Worm (Caenorhabditis elegans) whole organism, L2 larva: ENCODE data around the gene ain-1.

Experiments
- F13H6.1 ChIP-seq: sonication (generic microtip); optimal IDR thresholded peaks from 2 replicates; lab custom pipeline; 2016; ENCODE audit warnings: missing genetic modification characterization, missing compliant biosample characterization
- ama-1 ChIP-seq: fragments of 150-350 bp; optimal IDR thresholded peaks from 2 replicates; lab custom pipeline; 2018; ENCODE audit warnings: inconsistent platforms
- blmp-1 ChIP-seq: sonication (generic microtip); optimal IDR thresholded peaks from 2 replicates; lab custom pipeline; 2017; ENCODE audit warnings: missing genetic modification characterization, mild to moderate bottlenecking, missing compliant biosample characterization, antibody characterized with exemption, moderate library complexity; ENCODE audit not compliant: insufficient read depth
- elt-1 ChIP-seq: fragments of 150-350 bp; optimal IDR thresholded peaks from 2 replicates; lab custom pipeline; 2014; ENCODE audit warnings: missing biosample characterization, missing genetic modification characterization
- fos-1 ChIP-seq: fragments of 150-350 bp; optimal IDR thresholded peaks from 2 replicates; lab custom pipeline; 2014; ENCODE audit warnings: missing biosample characterization, missing genetic modification characterization
- mdl-1 ChIP-seq, 2 experiments: fragments of 150-350 bp in 1 of 2; sonication (generic microtip) in 1 of 2; optimal IDR thresholded peaks; 2 replicates each; lab custom pipeline; 2017; ENCODE audit warnings: missing biosample characterization in 2 of 2, missing genetic modification characterization in 2 of 2
- nhr-129 ChIP-seq: fragments of 150-350 bp; optimal IDR thresholded peaks from 2 replicates; lab custom pipeline; 2014; ENCODE audit warnings: missing biosample characterization, missing genetic modification characterization
- nhr-237 ChIP-seq: fragments of 150-350 bp; optimal IDR thresholded peaks from 2 replicates; lab custom pipeline; 2014; ENCODE audit warnings: missing biosample characterization, missing genetic modification characterization
- nhr-77 ChIP-seq: fragments of 150-350 bp; optimal IDR thresholded peaks from 2 replicates; lab custom pipeline; 2014; ENCODE audit warnings: missing biosample characterization, missing genetic modification characterization
- skn-1 ChIP-seq: sonication (generic microtip); optimal IDR thresholded peaks from 2 replicates; lab custom pipeline; 2017; ENCODE audit warnings: missing biosample characterization, missing genetic modification characterization
- sma-3 ChIP-seq: sonication (generic microtip); optimal IDR thresholded peaks from 2 replicates; lab custom pipeline; 2016; ENCODE audit warnings: missing genetic modification reagents, missing genetic modification characterization, missing compliant biosample characterization
- ztf-4 ChIP-seq: fragments of 150-350 bp; optimal IDR thresholded peaks from 2 replicates; lab custom pipeline; 2014; ENCODE audit warnings: missing biosample characterization, missing genetic modification characterization

- TF ChIP-seq ztf-4 (tag; lab: Kevin White, UChicago) = peak; percentile 92
- TF ChIP-seq F13H6.1 = peak; percentile 99
- peak; percentile 92 to 97 for TF ChIP-seq mdl-1 (tag; optimal IDR thresholded peaks at IDR 0.05; lab: Kevin White, UChicago)
- TF ChIP-seq skn-1 (tag; lab: Kevin White, UChicago) = no peak
- TF ChIP-seq blmp-1 (tag; lab: Kevin White, UChicago) = peak; percentile 84
- peak; percentile 89 for TF ChIP-seq fos-1 (tag; lab: Kevin White, UChicago)
- peak; percentile 95 for TF ChIP-seq sma-3 (GFP tag; lab: Kevin White, UChicago)
- peak; percentile 32 for TF ChIP-seq nhr-237 (tag; lab: Kevin White, UChicago)
- TF ChIP-seq elt-1 (tag; lab: Kevin White, UChicago) = no peak
- TF ChIP-seq nhr-129 (tag; lab: Kevin White, UChicago) = peak; percentile 97
- no peak for TF ChIP-seq ama-1 (lab: Kevin White, UChicago)
- peak; percentile 69 for TF ChIP-seq nhr-77 (tag; lab: Kevin White, UChicago)
These were observed 831 bp upstream of the ain-1 start for ce11 chrX:16612293-16612946.
